Fruit fly (Drosophila melanogaster): ENCODE measurements around the gene CG10375.
A peak's percentile ranks its signal among the peaks of the same experiment; 100 is the strongest.

The CG10375 gene

dm6 chr3R:23721936-23722335, 45.6 kb upstream of the CG10375 start (continued):
- TF ChIP-seq mam (GFP tag; optimal IDR thresholded peaks at IDR 0.05): peak; percentile 19
- no peak for TF ChIP-seq zf30C (GFP tag; optimal IDR thresholded peaks at IDR 0.05)
- TF ChIP-seq HmgD (GFP tag; optimal IDR thresholded peaks at IDR 0.05): no peak
- TF ChIP-seq Atf3 (GFP tag; optimal IDR thresholded peaks at IDR 0.05): no peak
- TF ChIP-seq CG14441 (GFP tag; IDR thresholded peaks at IDR 0.05): 0 out of 2 replicates have a peak, but pooled peaks have one; percentile 6
- no peak for TF ChIP-seq CG11696 (GFP tag; IDR thresholded peaks at IDR 0.05)
- no peak for TF ChIP-seq inv (GFP tag; IDR thresholded peaks at IDR 0.05; ENCODE audit: partially characterized antibody)
- no peak for TF ChIP-seq CG10462 (GFP tag; optimal IDR thresholded peaks at IDR 0.05)
- TF ChIP-seq CG12155 (GFP tag; optimal IDR thresholded peaks at IDR 0.05): peak; percentile 1
- no peak for TF ChIP-seq CG31224 (GFP tag; IDR thresholded peaks at IDR 0.05)
- TF ChIP-seq ham (GFP tag; IDR thresholded peaks at IDR 0.05): no peak
- TF ChIP-seq Trl (optimal IDR thresholded peaks at IDR 0.05): no peak
- TF ChIP-seq Trl (GFP tag; optimal IDR thresholded peaks at IDR 0.05): peak; percentile 19
- no peak for TF ChIP-seq run (tag; optimal IDR thresholded peaks at IDR 0.05)
- no peak for TF ChIP-seq CG42726 (GFP tag; IDR thresholded peaks at IDR 0.05; ENCODE audit: partially characterized antibody)
- peak; percentile 21 for TF ChIP-seq ind (GFP tag; optimal IDR thresholded peaks at IDR 0.05)
- no peak for TF ChIP-seq CG12299 (tag; optimal IDR thresholded peaks at IDR 0.05)
- TF ChIP-seq CG18011 (GFP tag; optimal IDR thresholded peaks at IDR 0.05): no peak
- no peak for TF ChIP-seq mld (GFP tag; IDR thresholded peaks at IDR 0.05; ENCODE audit: partially characterized antibody)
- TF ChIP-seq B-H2 (GFP tag; optimal IDR thresholded peaks at IDR 0.05): peak; percentile 72
- no peak for TF ChIP-seq bcd (GFP tag; optimal IDR thresholded peaks at IDR 0.05)
- TF ChIP-seq CG10431 (GFP tag; optimal IDR thresholded peaks at IDR 0.05): no peak
- TF ChIP-seq CG11456 (GFP tag; IDR thresholded peaks at IDR 0.05): no peak; the same call in 2 of the 3 replicates
- TF ChIP-seq emc (GFP tag; optimal IDR thresholded peaks at IDR 0.05): no peak
- no peak for TF ChIP-seq CG1647 (GFP tag; optimal IDR thresholded peaks at IDR 0.05)
- no peak for TF ChIP-seq Six4 (GFP tag; optimal IDR thresholded peaks at IDR 0.05)
- 0 out of 2 replicates have a peak, but pooled peaks have one; percentile 11 for TF ChIP-seq CG11085 (GFP tag; IDR thresholded peaks at IDR 0.05)
- TF ChIP-seq Neu2 (GFP tag; optimal IDR thresholded peaks at IDR 0.05; ENCODE audit: borderline replicate concordance): no peak
- TF ChIP-seq chm (GFP tag; IDR thresholded peaks at IDR 0.05): no peak
- TF ChIP-seq onecut (GFP tag; IDR thresholded peaks at IDR 0.05): peak; percentile 22; the same call in 1 of the 2 replicates
- no peak for TF ChIP-seq CG10366 (GFP tag; IDR thresholded peaks at IDR 0.05)
- TF ChIP-seq ranshi (GFP tag; IDR thresholded peaks at IDR 0.05): no peak
- peak; percentile 55 for TF ChIP-seq CG17912 (GFP tag; optimal IDR thresholded peaks at IDR 0.05)
- peak; percentile 64 for TF ChIP-seq PHDP (tag; optimal IDR thresholded peaks at IDR 0.05)
- TF ChIP-seq CG1832 (GFP tag; optimal IDR thresholded peaks at IDR 0.05): no peak
- peak; percentile 43 for TF ChIP-seq CG12391 (tag; optimal IDR thresholded peaks at IDR 0.05)
- peak; percentile 34 for TF ChIP-seq lilli (GFP tag; optimal IDR thresholded peaks at IDR 0.05)
- TF ChIP-seq TFAM (GFP tag; optimal IDR thresholded peaks at IDR 0.05): no peak
- no peak for TF ChIP-seq hkb (optimal IDR thresholded peaks at IDR 0.05)
- no peak for TF ChIP-seq hkb (GFP tag; IDR thresholded peaks at IDR 0.05)
- peak; percentile 23 for TF ChIP-seq unpg (GFP tag; optimal IDR thresholded peaks at IDR 0.05)
- TF ChIP-seq NFAT (GFP tag; IDR thresholded peaks at IDR 0.05): peak; percentile 32; the same call in 1 of the 2 replicates
- no peak for TF ChIP-seq MBD-R2 (GFP tag; IDR thresholded peaks at IDR 0.05)
- TF ChIP-seq CG15073 (GFP tag; optimal IDR thresholded peaks at IDR 0.05): no peak
- no peak for TF ChIP-seq gcm (GFP tag; optimal IDR thresholded peaks at IDR 0.05)
- no peak for TF ChIP-seq twi (tag; optimal IDR thresholded peaks at IDR 0.05)
- no peak for TF ChIP-seq tna (GFP tag; IDR thresholded peaks at IDR 0.05; ENCODE audit: partially characterized antibody)
- no peak for TF ChIP-seq fru (optimal IDR thresholded peaks at IDR 0.05)
- no peak for TF ChIP-seq CG7745 (tag; optimal IDR thresholded peaks at IDR 0.05)
- TF ChIP-seq zen2 (GFP tag; IDR thresholded peaks at IDR 0.05; ENCODE audit: partially characterized antibody): no peak
- no peak for TF ChIP-seq CG6791 (GFP tag; IDR thresholded peaks at IDR 0.05; ENCODE audit: partially characterized antibody)
- TF ChIP-seq CG16813 (GFP tag; IDR thresholded peaks at IDR 0.05; ENCODE audit: partially characterized antibody): no peak

Measured in whole organism, embryonic.